Fruit fly (Drosophila melanogaster) whole organism, adult: ENCODE results near the gene Sil1.

Source experiments
- CG11617 ChIP-seq: fragments of 200-800 bp; sonication (Bioruptor generic); optimal IDR thresholded peaks from 2 replicates; lab custom pipeline; 2017; ENCODE audit warnings: mild to moderate bottlenecking, missing biosample characterization, missing genetic modification reagents, missing genetic modification characterization
- CG14711 ChIP-seq: fragments of 200-800 bp; sonication (Bioruptor generic); optimal IDR thresholded peaks from 2 replicates; lab custom pipeline; 2018; ENCODE audit warnings: missing biosample characterization, mild to moderate bottlenecking, missing genetic modification characterization, moderate library complexity
- CG7101 ChIP-seq: fragments of 200-800 bp; sonication (Bioruptor generic); optimal IDR thresholded peaks from 2 replicates; lab custom pipeline; 2018; ENCODE audit warnings: missing biosample characterization, mild to moderate bottlenecking, missing genetic modification characterization, moderate library complexity
- Crg-1 ChIP-seq: fragments of 200-800 bp; sonication (Bioruptor generic); optimal IDR thresholded peaks from 2 replicates; lab custom pipeline; 2016; ENCODE audit warnings: missing biosample characterization, missing genetic modification characterization
- cic ChIP-seq: fragments of 200-800 bp; sonication (Bioruptor generic); optimal IDR thresholded peaks from 2 replicates; lab custom pipeline; 2017; ENCODE audit warnings: missing biosample characterization, mild to moderate bottlenecking, missing genetic modification characterization, moderate library complexity
- kay ChIP-seq: fragments of 200-800 bp; sonication (Bioruptor generic); peaks from one replicate; lab custom pipeline; 2016; ENCODE audit warnings: missing biosample characterization, missing genetic modification characterization, borderline replicate concordance
- pad ChIP-seq: fragments of 200-800 bp; sonication (Bioruptor generic); optimal IDR thresholded peaks from 3 replicates; lab custom pipeline; 2017; ENCODE audit warnings: missing biosample characterization, missing genetic modification characterization, mild to moderate bottlenecking, moderate library complexity, missing genetic modification reagents

dm6 chr3R:25249145-25250141 is 14.1 kb upstream of the Sil1 start, which contains the start of gene Nup358:
- TF ChIP-seq Crg-1 (GFP tag; lab: Kevin White, UChicago), result no peak
- TF ChIP-seq CG11617 (GFP tag; lab: Kevin White, UChicago), result peak; percentile 30
- no peak for TF ChIP-seq pad
- TF ChIP-seq cic (GFP tag; lab: Kevin White, UChicago), result no peak
- no peak for TF ChIP-seq kay (GFP tag; lab: Kevin White, UChicago)
- TF ChIP-seq CG14711, result no peak
- peak; percentile 28 for TF ChIP-seq CG7101 (tag; lab: Kevin White, UChicago)
